Worm (Caenorhabditis elegans): ENCODE measurements around the gene ZK616.5.

ce11 chrIV:5391507-5392057 is at the start of gene ZK616.5, which contains the start of gene htp-1:
- TF ChIP-seq ref-1 (GFP tag; conservative IDR thresholded peaks at IDR 0.05) (no peak), tab-1 (GFP tag; IDR thresholded peaks at IDR 0.05) (no peak), cog-1 (tag; optimal IDR thresholded peaks at IDR 0.05) (no peak), klf-2 (GFP tag; conservative IDR thresholded peaks at IDR 0.05) (no peak), T22C8.4 (GFP tag; IDR thresholded peaks at IDR 0.05) (no peak), flt-1 (GFP tag; IDR thresholded peaks at IDR 0.05) (no peak), ztf-23 (GFP tag; IDR thresholded peaks at IDR 0.05) (no peak)
